Fruit fly (Drosophila melanogaster) S2 (cell line): ENCODE results near the gene GAA1.

Experiments
- CG8478 ChIP-seq: fragments of >200 bp; optimal IDR thresholded peaks from 2 replicates; lab custom pipeline; 2018
- CTCF ChIP-seq, 2 experiments: fragments of >200 bp; optimal IDR thresholded peaks; 2 replicates each; lab custom pipeline; 2018

GAA1 gene

dm6 chrX:5901628-5902213 lies 28.6 kb upstream of the GAA1 start:
- TF ChIP-seq CG8478 (lab: Kevin White, UChicago) (no peak), CTCF (optimal IDR thresholded peaks at IDR 0.05; lab: Kevin White, UChicago) (no peak)

- TF ChIP-seq CG8478 (lab: Kevin White, UChicago): no peak
- TF ChIP-seq CTCF (optimal IDR thresholded peaks at IDR 0.05; lab: Kevin White, UChicago): no peak
Measured at dm6 chrX:5900146-5901093, 27.3 kb upstream of the GAA1 start, which contains the start of gene Act5C. TSS of gene Act5C (plus strand) at chrX:5900861.

dm6 chrX:5899241-5900145 lies 26.3 kb upstream of the GAA1 start:
- TF ChIP-seq CTCF (optimal IDR thresholded peaks at IDR 0.05; lab: Kevin White, UChicago) (no peak), CG8478 (lab: Kevin White, UChicago) (no peak)

- TF ChIP-seq CG8478 (lab: Kevin White, UChicago) (no peak), CTCF (optimal IDR thresholded peaks at IDR 0.05; lab: Kevin White, UChicago) (no peak)
Measured at dm6 chrX:5896809-5897700, 23.9 kb upstream of the GAA1 start.

- TF ChIP-seq CG8478 (lab: Kevin White, UChicago): no peak
- TF ChIP-seq CTCF (optimal IDR thresholded peaks at IDR 0.05; lab: Kevin White, UChicago): no peak
Measured at dm6 chrX:5895821-5896550, 22.8 kb upstream of the GAA1 start.

- TF ChIP-seq CTCF (optimal IDR thresholded peaks at IDR 0.05; lab: Kevin White, UChicago) (no peak), CG8478 (lab: Kevin White, UChicago) (no peak)
Measured at dm6 chrX:5894529-5895487, 21.7 kb upstream of the GAA1 start.

dm6 chrX:5893165-5893564 lies 20.0 kb upstream of the GAA1 start:
- TF ChIP-seq CG8478 (lab: Kevin White, UChicago): no peak
- no peak for TF ChIP-seq CTCF (optimal IDR thresholded peaks at IDR 0.05; lab: Kevin White, UChicago)

- TF ChIP-seq CTCF (optimal IDR thresholded peaks at IDR 0.05; lab: Kevin White, UChicago) (no peak), CG8478 (lab: Kevin White, UChicago) (no peak)
Measured at dm6 chrX:5892512-5892911, 19.4 kb upstream of the GAA1 start.

- TF ChIP-seq CG8478 (lab: Kevin White, UChicago): no peak
- no peak for TF ChIP-seq CTCF (optimal IDR thresholded peaks at IDR 0.05; lab: Kevin White, UChicago)
Measured at dm6 chrX:5891666-5892444, 18.7 kb upstream of the GAA1 start.

dm6 chrX:5888933-5889332 lies 15.8 kb upstream of the GAA1 start:
- no peak for TF ChIP-seq CG8478 (lab: Kevin White, UChicago)
- TF ChIP-seq CTCF (optimal IDR thresholded peaks at IDR 0.05; lab: Kevin White, UChicago): no peak

- TF ChIP-seq CG8478 (lab: Kevin White, UChicago): no peak
- no peak for TF ChIP-seq CTCF (optimal IDR thresholded peaks at IDR 0.05; lab: Kevin White, UChicago)
Measured at dm6 chrX:5888260-5888659, 15.1 kb upstream of the GAA1 start.
